Worm (Caenorhabditis elegans): ENCODE measurements around the gene C27F2.7.

DNA sequence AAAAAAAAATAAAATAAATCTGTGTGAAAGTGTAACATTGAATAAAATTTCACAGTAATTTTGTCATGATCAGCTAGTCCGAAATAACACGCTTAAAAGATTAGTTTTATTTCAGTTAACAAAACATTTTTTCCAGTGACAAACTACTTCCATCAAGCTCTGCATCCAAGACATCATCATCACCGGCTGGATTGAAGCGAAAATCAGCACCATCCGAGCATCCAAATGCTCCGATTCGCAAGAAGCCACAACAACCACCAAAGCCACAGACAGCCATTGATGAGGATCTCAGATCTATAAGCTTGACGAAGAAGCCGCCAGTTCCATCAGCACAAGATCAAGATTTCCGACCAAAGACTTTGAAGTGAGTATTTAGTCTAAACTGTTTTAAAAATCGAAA, 42.9 kb upstream of the C27F2.7 start:
- TF ChIP-seq snpc-4 (tag; optimal IDR thresholded peaks at IDR 0.05) (no peak), R02D3.7 (tag; optimal IDR thresholded peaks at IDR 0.05) (no peak), ceh-82 (tag; optimal IDR thresholded peaks at IDR 0.05) (no peak), nhr-12 (tag; optimal IDR thresholded peaks at IDR 0.05) (no peak)
